Worm (Caenorhabditis elegans): ENCODE data around the gene Y113G7B.27.

The Y113G7B.27 gene

DNA sequence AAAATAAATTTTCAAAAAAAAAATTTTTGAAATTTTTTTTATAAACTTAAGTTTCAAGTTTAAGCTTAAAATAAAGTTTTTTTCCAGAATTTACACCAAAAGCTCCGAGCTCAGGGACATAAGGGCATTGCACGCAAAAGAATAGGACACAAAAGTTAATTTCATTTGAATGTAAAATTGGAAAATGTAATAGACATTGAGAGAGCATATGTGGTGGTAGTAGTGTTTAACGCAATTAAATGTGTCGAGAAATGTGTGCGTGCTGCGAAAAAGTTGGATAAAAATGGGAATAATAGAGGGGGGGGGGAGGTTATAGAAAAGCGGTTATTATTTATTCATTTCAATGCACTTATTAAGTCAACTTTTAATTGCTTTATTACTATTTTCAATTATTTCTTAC is 28.0 kb downstream of the Y113G7B.27 start:
- TF ChIP-seq ztf-11 (tag; optimal IDR thresholded peaks at IDR 0.05) (no peak), ceh-43 (GFP tag; optimal IDR thresholded peaks at IDR 0.05) (peak; percentile 33), ces-1 (GFP tag; optimal IDR thresholded peaks at IDR 0.05) (peak; percentile 98)

DNA sequence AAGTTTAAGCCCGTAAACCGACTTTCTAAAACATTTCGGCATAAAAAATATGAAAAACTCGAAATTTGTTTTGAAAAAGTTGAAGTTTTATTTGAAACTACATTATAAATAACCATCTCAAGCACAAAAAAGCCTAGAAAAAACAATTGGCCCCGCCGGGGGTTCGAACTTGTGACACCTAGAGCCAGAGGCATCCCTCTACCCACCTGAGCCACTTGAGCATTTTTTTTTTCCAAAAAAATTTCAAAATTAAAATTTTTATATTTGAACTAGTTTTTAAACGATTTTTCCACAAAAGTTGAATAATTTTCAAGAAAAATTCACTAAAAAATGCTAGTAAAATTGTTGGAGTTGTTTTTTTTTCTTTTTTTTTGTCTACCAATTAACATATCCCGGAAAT is 31.1 kb downstream of the Y113G7B.27 start:
- TF ChIP-seq nhr-237 (tag; optimal IDR thresholded peaks at IDR 0.05) (no peak), sptf-1 (tag; optimal IDR thresholded peaks at IDR 0.05) (no peak), lin-13 (tag; optimal IDR thresholded peaks at IDR 0.05) (no peak), tbx-8 (GFP tag; optimal IDR thresholded peaks at IDR 0.05) (no peak), snpc-4 (tag; optimal IDR thresholded peaks at IDR 0.05) (no peak), blmp-1 (tag; optimal IDR thresholded peaks at IDR 0.05) (no peak), ztf-11 (tag; optimal IDR thresholded peaks at IDR 0.05) (no peak), elt-1 (tag; optimal IDR thresholded peaks at IDR 0.05; ENCODE audit: borderline replicate concordance, insufficient read depth) (no peak), unc-62 (GFP tag; optimal IDR thresholded peaks at IDR 0.05) (no peak), nhr-2 (tag; optimal IDR thresholded peaks at IDR 0.05) (no peak), ceh-43 (GFP tag; optimal IDR thresholded peaks at IDR 0.05) (no peak), ceh-83 (GFP tag; optimal IDR thresholded peaks at IDR 0.05) (no peak), cnd-1 (tag; optimal IDR thresholded peaks at IDR 0.05) (no peak), hlh-1 (tag; optimal IDR thresholded peaks at IDR 0.05) (no peak), ces-1 (GFP tag; optimal IDR thresholded peaks at IDR 0.05) (no peak), lin-32 (GFP tag; optimal IDR thresholded peaks at IDR 0.05) (no peak), pha-4 (tag; optimal IDR thresholded peaks at IDR 0.05) (no peak), drap-1 (GFP tag; optimal IDR thresholded peaks at IDR 0.05) (no peak), ham-2 (GFP tag; optimal IDR thresholded peaks at IDR 0.05) (no peak)

DNA sequence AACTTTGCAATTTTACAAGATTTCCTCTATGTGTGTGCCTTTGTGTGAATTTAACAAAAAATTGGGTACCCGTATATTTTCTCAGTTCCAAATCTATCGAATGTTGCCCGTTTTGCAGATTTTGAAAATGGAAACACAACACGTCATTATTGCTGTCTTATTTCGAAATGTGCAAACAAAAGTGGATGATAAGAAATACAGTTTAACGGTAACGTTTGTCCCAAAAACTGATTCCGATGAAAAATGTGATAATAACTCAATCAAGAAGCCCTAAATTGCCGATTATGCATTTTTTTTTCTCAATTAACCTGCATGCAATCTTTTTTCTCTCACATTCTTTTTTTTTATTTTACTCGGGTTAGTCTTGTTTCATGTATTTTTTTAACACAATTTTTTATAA is 32.7 kb downstream of the Y113G7B.27 start:
- no peak for TF ChIP-seq flh-1 (GFP tag; optimal IDR thresholded peaks at IDR 0.05)
- no peak for TF ChIP-seq unc-120 (tag; optimal IDR thresholded peaks at IDR 0.05; ENCODE audit: poor library complexity, severe bottlenecking)
- no peak for TF ChIP-seq lin-13 (tag; optimal IDR thresholded peaks at IDR 0.05)
- TF ChIP-seq pha-4 (tag; optimal IDR thresholded peaks at IDR 0.05): no peak
- TF ChIP-seq ztf-11 (tag; optimal IDR thresholded peaks at IDR 0.05): no peak
- TF ChIP-seq nhr-76 (tag; optimal IDR thresholded peaks at IDR 0.05): no peak
- no peak for TF ChIP-seq ceh-83 (GFP tag; optimal IDR thresholded peaks at IDR 0.05)
- no peak for TF ChIP-seq hlh-1 (tag; optimal IDR thresholded peaks at IDR 0.05)
- no peak for TF ChIP-seq nhr-2 (tag; optimal IDR thresholded peaks at IDR 0.05)
- no peak for TF ChIP-seq lsy-2 (tag; optimal IDR thresholded peaks at IDR 0.05)
- TF ChIP-seq bed-3 (GFP tag; optimal IDR thresholded peaks at IDR 0.05): no peak
- TF ChIP-seq elt-3 (tag; optimal IDR thresholded peaks at IDR 0.05): no peak
- no peak for TF ChIP-seq ham-2 (GFP tag; optimal IDR thresholded peaks at IDR 0.05)
- TF ChIP-seq blmp-1 (tag; optimal IDR thresholded peaks at IDR 0.05): no peak
- TF ChIP-seq sptf-1 (tag; optimal IDR thresholded peaks at IDR 0.05): no peak
- no peak for TF ChIP-seq lin-32 (GFP tag; optimal IDR thresholded peaks at IDR 0.05)
- TF ChIP-seq drap-1 (GFP tag; optimal IDR thresholded peaks at IDR 0.05): no peak

DNA sequence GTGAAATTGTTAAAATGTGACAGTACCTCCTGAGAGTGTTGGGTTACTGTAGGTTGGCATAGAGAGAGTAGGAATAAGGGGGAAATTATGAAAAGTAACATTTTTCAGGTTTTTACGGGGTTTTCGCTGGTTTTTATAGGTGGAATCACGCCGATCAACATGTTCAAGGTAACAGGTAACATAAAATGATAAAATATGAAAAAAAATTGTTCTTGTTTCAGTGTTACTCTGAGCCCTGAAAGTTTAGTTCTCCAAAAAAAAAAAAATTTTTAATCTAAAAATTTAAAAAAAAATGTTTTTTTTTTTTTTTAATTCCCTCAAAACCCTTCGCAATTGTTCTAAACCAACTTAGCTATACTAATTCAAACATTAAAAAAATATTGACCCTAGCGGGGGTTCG is 41.1 kb downstream of the Y113G7B.27 start, which contains the start of gene Y113G7B.15:
Gene Y113G7B.15 (minus strand): TSS at position 101 of the 400 bp plus-strand sequence.
- TF ChIP-seq mep-1 (tag; optimal IDR thresholded peaks at IDR 0.05) (no peak), mls-2 (tag; optimal IDR thresholded peaks at IDR 0.05) (no peak), nhr-76 (tag; optimal IDR thresholded peaks at IDR 0.05) (no peak), lsy-2 (tag; optimal IDR thresholded peaks at IDR 0.05) (no peak), cnd-1 (tag; optimal IDR thresholded peaks at IDR 0.05) (no peak), tbx-8 (GFP tag; optimal IDR thresholded peaks at IDR 0.05) (no peak), nhr-12 (tag; optimal IDR thresholded peaks at IDR 0.05) (no peak), unc-120 (tag; optimal IDR thresholded peaks at IDR 0.05; ENCODE audit: poor library complexity, severe bottlenecking) (no peak)

DNA sequence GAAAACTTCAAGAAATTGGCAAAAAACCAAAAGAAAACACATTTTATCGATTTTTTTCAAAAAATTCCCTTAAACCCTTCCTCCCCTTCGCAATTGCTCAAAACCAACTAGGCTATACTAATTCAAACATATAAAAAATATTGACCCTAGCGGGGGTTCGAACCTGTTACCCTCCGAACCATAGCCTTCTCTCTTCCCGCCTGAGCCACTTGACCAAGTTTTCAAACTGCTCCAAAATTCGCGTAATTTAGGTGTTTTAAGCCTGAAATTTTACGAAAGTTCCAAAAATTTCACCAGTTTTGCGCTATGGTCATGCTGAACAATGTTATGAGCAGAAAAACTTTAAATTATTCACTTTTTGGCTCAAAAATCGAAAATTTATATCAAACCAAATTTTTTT is 41.8 kb downstream of the Y113G7B.27 start:
- TF ChIP-seq M03D4.4 (tag; optimal IDR thresholded peaks at IDR 0.05): peak; percentile 30
- no peak for TF ChIP-seq nhr-2 (tag; optimal IDR thresholded peaks at IDR 0.05)

DNA sequence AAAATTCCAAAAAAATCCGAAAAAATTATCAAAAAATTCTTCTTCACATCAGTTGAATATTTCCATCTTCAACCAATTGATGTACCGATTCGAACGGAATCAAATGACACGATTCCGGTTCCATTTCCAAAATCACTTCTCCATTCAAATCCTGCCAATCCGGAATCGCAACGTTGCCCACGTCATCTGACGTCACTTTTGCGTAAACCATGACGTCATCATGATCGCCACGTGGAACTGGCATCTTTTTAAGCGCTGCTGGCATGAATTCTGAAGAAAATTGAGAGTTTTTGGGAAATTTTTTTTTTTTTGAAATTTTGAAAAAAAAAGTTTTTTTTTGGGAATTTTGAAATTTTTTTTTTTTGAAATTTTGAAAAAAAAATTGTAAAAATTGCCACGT is 42.6 kb downstream of the Y113G7B.27 start:
- no peak for TF ChIP-seq unc-39 (tag; optimal IDR thresholded peaks at IDR 0.05)
- TF ChIP-seq zip-8 (tag; optimal IDR thresholded peaks at IDR 0.05): peak; percentile 95
